Fruit fly (Drosophila melanogaster) whole organism, embryonic: ENCODE measurements around the gene CG14232.
A peak's percentile ranks its signal among the peaks of the same experiment; 100 is the strongest.

Source experiments
- ATbp ChIP-seq: fragments of 200-800 bp; sonication (Bioruptor generic); optimal IDR thresholded peaks from 2 replicates; lab custom pipeline; 2017; ENCODE audit warnings: missing biosample characterization, mild to moderate bottlenecking, missing genetic modification characterization, missing genetic modification reagents
- CG10267 ChIP-seq: fragments of 200-800 bp; sonication (Bioruptor generic); optimal IDR thresholded peaks from 2 replicates; lab custom pipeline; 2018; ENCODE audit warnings: missing biosample characterization, mild to moderate bottlenecking, missing genetic modification characterization, moderate library complexity
- CG10543 ChIP-seq: fragments of 200-800 bp; sonication (Bioruptor generic); optimal IDR thresholded peaks from 3 replicates; lab custom pipeline; 2017; ENCODE audit warnings: missing biosample characterization, mild to moderate bottlenecking, missing genetic modification characterization, moderate library complexity
- CG10654 ChIP-seq: fragments of 200-800 bp; sonication (Bioruptor generic); optimal IDR thresholded peaks from 2 replicates; lab custom pipeline; 2016; ENCODE audit warnings: missing biosample characterization, missing genetic modification characterization
- CG11093 ChIP-seq: fragments of 200-800 bp; sonication (Bioruptor generic); IDR thresholded peaks from 3 replicates; pipeline ENCODE4 v1.3.6; 2022; ENCODE audit warnings: missing biosample characterization, missing genetic modification characterization
- CG13296 ChIP-seq: fragments of 200-800 bp; sonication (Bioruptor generic); optimal IDR thresholded peaks from 3 replicates; lab custom pipeline; 2018; ENCODE audit warnings: missing biosample characterization, mild to moderate bottlenecking, missing genetic modification characterization
- CG14441 ChIP-seq: fragments of 200-800 bp; sonication (Bioruptor generic); IDR thresholded peaks from 2 replicates; pipeline ENCODE4 v1.3.6; 2022; ENCODE audit warnings: missing biosample characterization, missing genetic modification characterization
- CG14965 ChIP-seq: fragments of 200-800 bp; sonication (Bioruptor generic); optimal IDR thresholded peaks from 2 replicates; lab custom pipeline; 2016; ENCODE audit warnings: missing biosample characterization, missing genetic modification characterization, borderline replicate concordance
- CG1529 ChIP-seq: fragments of 200-800 bp; sonication (Bioruptor generic); optimal IDR thresholded peaks from 3 replicates; lab custom pipeline; 2018; ENCODE audit warnings: missing biosample characterization, missing genetic modification characterization
- CG1602 ChIP-seq: fragments of 200-800 bp; sonication (Bioruptor generic); optimal IDR thresholded peaks from 3 replicates; lab custom pipeline; 2016; ENCODE audit warnings: missing biosample characterization, missing genetic modification characterization
- CG18599 ChIP-seq: fragments of 200-800 bp; sonication (Bioruptor generic); optimal IDR thresholded peaks from 3 replicates; lab custom pipeline; 2017; ENCODE audit warnings: missing biosample characterization, missing genetic modification characterization, mild to moderate bottlenecking, moderate library complexity, missing genetic modification reagents
- CG2678 ChIP-seq: fragments of 200-800 bp; sonication (Bioruptor generic); optimal IDR thresholded peaks from 3 replicates; lab custom pipeline; 2019; ENCODE audit warnings: missing biosample characterization, mild to moderate bottlenecking, missing genetic modification characterization, moderate library complexity
- CG2889 ChIP-seq: fragments of 200-800 bp; sonication (Bioruptor generic); IDR thresholded peaks from 3 replicates; pipeline ENCODE4 v1.3.6; 2022; ENCODE audit warnings: missing biosample characterization, missing genetic modification characterization
- CG4617 ChIP-seq: fragments of 200-800 bp; sonication (Bioruptor generic); optimal IDR thresholded peaks from 3 replicates; lab custom pipeline; 2016; ENCODE audit warnings: missing biosample characterization, missing genetic modification characterization, borderline replicate concordance
- CG6813 ChIP-seq: fragments of 200-800 bp; sonication (Bioruptor generic); optimal IDR thresholded peaks from 2 replicates; lab custom pipeline; 2017; ENCODE audit warnings: missing biosample characterization, missing genetic modification characterization, mild to moderate bottlenecking, moderate library complexity, missing genetic modification reagents
- CG7928 ChIP-seq: fragments of 200-800 bp; sonication (Bioruptor generic); optimal IDR thresholded peaks from 2 replicates; lab custom pipeline; 2017; ENCODE audit warnings: missing biosample characterization, mild to moderate bottlenecking, missing genetic modification characterization
- CHES-1-like ChIP-seq: fragments of 200-800 bp; sonication (Bioruptor generic); optimal IDR thresholded peaks from 2 replicates; lab custom pipeline; 2016; ENCODE audit warnings: missing biosample characterization, missing genetic modification characterization
- Camta ChIP-seq: fragments of 200-800 bp; sonication (Bioruptor generic); optimal IDR thresholded peaks from 2 replicates; lab custom pipeline; 2016; ENCODE audit warnings: missing biosample characterization, missing genetic modification characterization
- Dfd ChIP-seq, 2 experiments: fragments of >200 bp; optimal IDR thresholded peaks; 2 replicates each; lab custom pipeline; 2017; ENCODE audit warnings: missing biosample characterization in 2 of 2, missing genetic modification characterization in 2 of 2
- Eip74EF ChIP-seq, 2 experiments: fragments of 200-800 bp in 1 of 2; fragments of >200 bp in 1 of 2; sonication (Bioruptor generic) in 1 of 2; optimal IDR thresholded peaks; 2 replicates each; lab custom pipeline; 2017 to 2019; ENCODE audit warnings: missing biosample characterization in 2 of 2, missing genetic modification characterization in 2 of 2, mild to moderate bottlenecking in 1 of 2, moderate library complexity in 1 of 2
- Ets65A ChIP-seq: fragments of 200-800 bp; sonication (Bioruptor generic); peaks from one replicate; lab custom pipeline; 2016; ENCODE audit warnings: missing biosample characterization, missing genetic modification characterization
- Fer2 ChIP-seq: fragments of 200-800 bp; sonication (Bioruptor generic); optimal IDR thresholded peaks from 2 replicates; lab custom pipeline; 2018; ENCODE audit warnings: missing biosample characterization, mild to moderate bottlenecking, missing genetic modification characterization, moderate library complexity
- Hand ChIP-seq: fragments of 200-800 bp; sonication (Bioruptor generic); optimal IDR thresholded peaks from 2 replicates; lab custom pipeline; 2017; ENCODE audit warnings: mild to moderate bottlenecking, missing biosample characterization, missing genetic modification reagents, missing genetic modification characterization
- MESR4 ChIP-seq: fragments of 200-800 bp; sonication (Bioruptor generic); optimal IDR thresholded peaks from 2 replicates; lab custom pipeline; 2018; ENCODE audit warnings: missing biosample characterization, mild to moderate bottlenecking, missing genetic modification characterization, moderate library complexity
- Med ChIP-seq: fragments of 200-800 bp; sonication (Bioruptor generic); peaks from one replicate; lab custom pipeline; 2016; ENCODE audit warnings: missing biosample characterization, missing genetic modification characterization, mild to moderate bottlenecking, inconsistent platforms, moderate library complexity
- Side ChIP-seq: fragments of 200-800 bp; sonication (Bioruptor generic); optimal IDR thresholded peaks from 2 replicates; lab custom pipeline; 2016; ENCODE audit warnings: missing biosample characterization, missing genetic modification characterization
- Sox100B ChIP-seq: fragments of 200-800 bp; sonication (Bioruptor generic); optimal IDR thresholded peaks from 3 replicates; lab custom pipeline; 2018; ENCODE audit warnings: missing biosample characterization, mild to moderate bottlenecking, missing genetic modification characterization
- Spps ChIP-seq: fragments of 200-800 bp; sonication (Bioruptor generic); optimal IDR thresholded peaks from 2 replicates; lab custom pipeline; 2018; ENCODE audit warnings: missing biosample characterization, mild to moderate bottlenecking, missing genetic modification characterization
- Usf ChIP-seq: fragments of 200-800 bp; sonication (Bioruptor generic); optimal IDR thresholded peaks from 2 replicates; lab custom pipeline; 2017; ENCODE audit warnings: missing genotype, missing biosample characterization, missing genetic modification characterization
- YL-1 ChIP-seq: fragments of 200-800 bp; sonication (Bioruptor generic); optimal IDR thresholded peaks from 3 replicates; lab custom pipeline; 2017; ENCODE audit warnings: missing biosample characterization, mild to moderate bottlenecking, missing genetic modification characterization
- bab2 ChIP-seq: fragments of 200-800 bp; sonication (Bioruptor generic); optimal IDR thresholded peaks from 2 replicates; lab custom pipeline; 2016; ENCODE audit warnings: missing biosample characterization, missing genetic modification characterization
- caup ChIP-seq: fragments of 200-800 bp; sonication (Bioruptor generic); optimal IDR thresholded peaks from 3 replicates; lab custom pipeline; 2017; ENCODE audit warnings: missing biosample characterization, mild to moderate bottlenecking, missing genetic modification characterization, moderate library complexity; ENCODE audit not compliant: severe bottlenecking
- ci ChIP-seq: fragments of 200-800 bp; sonication (Bioruptor generic); IDR thresholded peaks from 3 replicates; pipeline ENCODE4 v1.3.6; 2022; ENCODE audit warnings: missing biosample characterization, missing genetic modification characterization
- dati ChIP-seq: fragments of 200-800 bp; sonication (Bioruptor generic); IDR thresholded peaks from 2 replicates; pipeline ENCODE4 v1.3.6; 2022; ENCODE audit warnings: missing biosample characterization, missing genetic modification characterization
- ewg ChIP-seq: fragments of 200-800 bp; sonication (Bioruptor generic); optimal IDR thresholded peaks from 3 replicates; lab custom pipeline; 2017; ENCODE audit warnings: mild to moderate bottlenecking, missing biosample characterization, missing genetic modification reagents, missing genetic modification characterization
- gro ChIP-seq: fragments of 200-800 bp; sonication (Bioruptor generic); optimal IDR thresholded peaks from 2 replicates; lab custom pipeline; 2016; ENCODE audit warnings: missing biosample characterization, missing genetic modification characterization
- gsb ChIP-seq: fragments of 200-800 bp; sonication (Bioruptor generic); IDR thresholded peaks from 2 replicates; pipeline ENCODE4 v1.3.6; 2022; ENCODE audit warnings: missing biosample characterization, missing genetic modification characterization
- insv ChIP-seq, 2 experiments: fragments of 200-800 bp; sonication (Bioruptor generic); optimal IDR thresholded peaks; 3 replicates each; lab custom pipeline; 2016 to 2018; ENCODE audit warnings: missing biosample characterization in 2 of 2, missing genetic modification characterization in 2 of 2
- klu ChIP-seq: fragments of 200-800 bp; sonication (Bioruptor generic); IDR thresholded peaks from 2 replicates; pipeline ENCODE4 v1.3.6; 2022; ENCODE audit warnings: missing biosample characterization, missing genetic modification characterization
- maf-S ChIP-seq: fragments of 200-800 bp; sonication (Bioruptor generic); optimal IDR thresholded peaks from 2 replicates; lab custom pipeline; 2016; ENCODE audit warnings: missing biosample characterization, missing genetic modification characterization
- pnt ChIP-seq: fragments of 200-800 bp; sonication (Bioruptor generic); optimal IDR thresholded peaks from 3 replicates; lab custom pipeline; 2016; ENCODE audit warnings: missing biosample characterization, missing genetic modification characterization
- psq ChIP-seq: fragments of 200-800 bp; sonication (Bioruptor generic); optimal IDR thresholded peaks from 2 replicates; lab custom pipeline; 2017; ENCODE audit warnings: missing biosample characterization, missing genetic modification characterization
- run ChIP-seq: fragments of 200-800 bp; sonication (Bioruptor generic); optimal IDR thresholded peaks from 3 replicates; lab custom pipeline; 2018; ENCODE audit warnings: missing biosample characterization, mild to moderate bottlenecking, missing genetic modification characterization
- schlank ChIP-seq: fragments of 200-800 bp; sonication (Bioruptor generic); optimal IDR thresholded peaks from 2 replicates; lab custom pipeline; 2018; ENCODE audit warnings: missing biosample characterization, mild to moderate bottlenecking, missing genetic modification characterization
- seq ChIP-seq: fragments of 200-800 bp; sonication (Bioruptor generic); IDR thresholded peaks from 2 replicates; pipeline ENCODE4 v1.3.6; 2022; ENCODE audit warnings: missing biosample characterization, missing genetic modification characterization
- shn ChIP-seq: fragments of 200-800 bp; sonication (Bioruptor generic); optimal IDR thresholded peaks from 3 replicates; lab custom pipeline; 2016; ENCODE audit warnings: missing biosample characterization, missing genetic modification characterization
- sr ChIP-seq: fragments of 200-800 bp; sonication (Bioruptor generic); IDR thresholded peaks from 3 replicates; pipeline ENCODE4 v1.3.6; 2022; ENCODE audit warnings: missing biosample characterization, missing genetic modification characterization
- unc-4 ChIP-seq: fragments of 200-800 bp; sonication (Bioruptor generic); IDR thresholded peaks from 2 replicates; pipeline ENCODE4 v1.3.6; 2022; ENCODE audit warnings: missing biosample characterization, missing genetic modification characterization; ENCODE audit not compliant: partially characterized antibody
- vnd ChIP-seq: fragments of 200-800 bp; sonication (Bioruptor generic); IDR thresholded peaks from 3 replicates; pipeline ENCODE4 v1.3.6; 2022; ENCODE audit warnings: missing biosample characterization, missing genetic modification characterization; ENCODE audit not compliant: partially characterized antibody
- vvl ChIP-seq: fragments of 200-800 bp; sonication (Bioruptor generic); IDR thresholded peaks from 2 replicates; pipeline ENCODE4 v1.3.6; 2022; ENCODE audit warnings: missing biosample characterization, missing genetic modification characterization

Gene CG14232

DNA sequence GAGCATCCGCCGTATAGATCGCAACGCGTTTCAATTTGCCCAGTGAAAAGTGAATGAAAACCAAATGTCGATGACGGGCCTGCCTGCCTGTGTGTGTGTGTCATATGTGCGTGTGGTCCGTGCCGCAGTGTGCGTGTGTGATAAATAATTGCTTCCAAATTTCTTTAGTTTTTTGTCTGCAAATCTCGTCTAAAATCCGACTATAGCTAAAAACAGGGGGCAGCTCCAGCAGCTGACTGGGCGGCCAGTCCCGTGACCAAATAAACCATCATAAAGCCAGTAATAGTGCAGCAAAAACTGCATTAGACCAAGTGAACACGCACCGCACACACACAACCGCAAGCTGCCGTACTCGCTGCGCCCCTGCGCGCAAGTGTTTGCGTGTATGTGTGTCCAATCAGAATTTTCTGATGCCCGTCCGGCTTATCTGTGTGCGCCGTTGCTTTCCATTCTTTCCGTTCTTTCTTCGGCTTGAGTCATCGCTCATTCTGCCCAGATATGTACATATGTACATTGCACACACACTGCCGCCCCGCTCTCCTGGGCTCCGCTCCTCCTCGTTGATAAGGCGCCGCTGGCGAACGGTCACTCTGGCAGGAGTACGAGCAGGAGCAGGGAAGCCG, 6.7 kb downstream of the CG14232 start (continued):
- no peak for TF ChIP-seq CG11093 (GFP tag; lab: Robert Waterston, UW)
- TF ChIP-seq CG13296 (GFP tag; lab: Kevin White, UChicago): no peak
- no peak for TF ChIP-seq Sox100B (GFP tag; lab: Kevin White, UChicago)
- TF ChIP-seq caup (GFP tag; lab: Kevin White, UChicago): no peak
- TF ChIP-seq CG6813: no peak
- TF ChIP-seq Usf (GFP tag; lab: Kevin White, UChicago): no peak
- peak; percentile 56; the same call in 1 of the 3 replicates for TF ChIP-seq ci (GFP tag; lab: Robert Waterston, UW)
- TF ChIP-seq shn (GFP tag; lab: Kevin White, UChicago): no peak
- TF ChIP-seq CG10543 (GFP tag; lab: Kevin White, UChicago): peak; percentile 42
- no peak for TF ChIP-seq vnd (GFP tag; lab: Robert Waterston, UW)
- peak; percentile 37 for TF ChIP-seq YL-1 (GFP tag; lab: Kevin White, UChicago)
- TF ChIP-seq bab2: no peak
- TF ChIP-seq CG10654 (GFP tag; lab: Kevin White, UChicago): no peak
- TF ChIP-seq Spps: no peak
- TF ChIP-seq run (tag; lab: Kevin White, UChicago): no peak
- no peak for TF ChIP-seq CG1529 (GFP tag; lab: Kevin White, UChicago)
- TF ChIP-seq insv (GFP tag; optimal IDR thresholded peaks at IDR 0.05; lab: Kevin White, UChicago): peak; percentile 65 to 93
- TF ChIP-seq klu (GFP tag; lab: Robert Waterston, UW): no peak
- no peak for TF ChIP-seq sr (GFP tag; lab: Robert Waterston, UW)
- no peak for TF ChIP-seq schlank
- peak; percentile 17 for TF ChIP-seq CG4617 (GFP tag; lab: Kevin White, UChicago)
- no peak for TF ChIP-seq CG2889
- TF ChIP-seq dati (GFP tag; lab: Robert Waterston, UW): no peak
- TF ChIP-seq CG14965: no peak
- no peak for TF ChIP-seq Dfd (GFP tag; optimal IDR thresholded peaks at IDR 0.05; lab: Kevin White, UChicago)
- peak; percentile 2 for TF ChIP-seq psq (GFP tag; lab: Kevin White, UChicago)
- no peak for TF ChIP-seq CG2678 (tag; lab: Kevin White, UChicago)
- TF ChIP-seq unc-4 (GFP tag; lab: Robert Waterston, UW): no peak
- no peak for TF ChIP-seq Fer2 (tag; lab: Kevin White, UChicago)
- TF ChIP-seq Hand: no peak
- peak; percentile 61 for TF ChIP-seq Med (GFP tag; lab: Kevin White, UChicago)
- no peak for TF ChIP-seq vvl (GFP tag; lab: Robert Waterston, UW)
- TF ChIP-seq MESR4 (GFP tag; lab: Kevin White, UChicago): peak; percentile 20
- no peak for TF ChIP-seq Eip74EF (GFP tag; optimal IDR thresholded peaks at IDR 0.05; lab: Kevin White, UChicago)
- TF ChIP-seq Side (GFP tag; lab: Kevin White, UChicago): no peak
- no peak for TF ChIP-seq gsb
- no peak for TF ChIP-seq CHES-1-like (GFP tag; lab: Kevin White, UChicago)
- TF ChIP-seq CG18599 (GFP tag; lab: Kevin White, UChicago): no peak
- TF ChIP-seq CG7928 (GFP tag; lab: Kevin White, UChicago): no peak
- TF ChIP-seq ewg (GFP tag; lab: Kevin White, UChicago): peak; percentile 25
- TF ChIP-seq ATbp (GFP tag; lab: Kevin White, UChicago): peak; percentile 23
- TF ChIP-seq gro (GFP tag; lab: Kevin White, UChicago): no peak
- TF ChIP-seq CG10267 (tag; lab: Kevin White, UChicago): no peak
- no peak for TF ChIP-seq CG14441 (GFP tag; lab: Robert Waterston, UW)
- TF ChIP-seq maf-S (GFP tag; lab: Kevin White, UChicago): no peak
- TF ChIP-seq pnt: no peak
- no peak for TF ChIP-seq Camta (GFP tag; lab: Kevin White, UChicago)
- TF ChIP-seq CG1602 (GFP tag; lab: Kevin White, UChicago): no peak
- TF ChIP-seq seq (GFP tag; lab: Robert Waterston, UW): no peak
- no peak for TF ChIP-seq Ets65A (GFP tag; lab: Kevin White, UChicago)
